Fruit fly (Drosophila melanogaster): ENCODE results near the gene Oatp33Ea.

The Oatp33Ea gene

dm6 chr2L:12460767-12461739 lies 15.3 kb upstream of the Oatp33Ea start (continued):
- TF ChIP-seq Bdp1 (GFP tag; optimal IDR thresholded peaks at IDR 0.05) (peak; percentile 14), stc (GFP tag; IDR thresholded peaks at IDR 0.05) (peak; percentile 68; the same call in 1 of the 2 replicates), Dref (GFP tag; IDR thresholded peaks at IDR 0.05) (no peak), CTCF (GFP tag; optimal IDR thresholded peaks at IDR 0.05) (no peak), lilli (GFP tag; optimal IDR thresholded peaks at IDR 0.05) (no peak), CG10431 (GFP tag; optimal IDR thresholded peaks at IDR 0.05) (peak; percentile 61), sqz (GFP tag; optimal IDR thresholded peaks at IDR 0.05) (peak; percentile 92), hbn (GFP tag; IDR thresholded peaks at IDR 0.05; ENCODE audit: partially characterized antibody) (peak; percentile 37; the same call in 1 of the 2 replicates), CG1529 (GFP tag; optimal IDR thresholded peaks at IDR 0.05) (peak; percentile 47), CG14014 (GFP tag; IDR thresholded peaks at IDR 0.05) (peak; percentile 63; the same call in 1 of the 2 replicates), her (GFP tag; optimal IDR thresholded peaks at IDR 0.05) (peak; percentile 3), ind (GFP tag; optimal IDR thresholded peaks at IDR 0.05) (no peak), emc (GFP tag; optimal IDR thresholded peaks at IDR 0.05) (no peak), pita (GFP tag; optimal IDR thresholded peaks at IDR 0.05) (no peak), CG8478 (optimal IDR thresholded peaks at IDR 0.05) (no peak), B-H2 (GFP tag; optimal IDR thresholded peaks at IDR 0.05) (peak; percentile 92), ssp (GFP tag; IDR thresholded peaks at IDR 0.05) (no peak), CG42726 (GFP tag; IDR thresholded peaks at IDR 0.05; ENCODE audit: partially characterized antibody) (peak; percentile 38; the same call in 1 of the 2 replicates), CG4360 (GFP tag; IDR thresholded peaks at IDR 0.05) (peak; percentile 32; the same call in 1 of the 2 replicates), br (optimal IDR thresholded peaks at IDR 0.05) (no peak), bbx (GFP tag; IDR thresholded peaks at IDR 0.05; ENCODE audit: partially characterized antibody) (peak; percentile 57; the same call in 1 of the 2 replicates), CG43689 (GFP tag; IDR thresholded peaks at IDR 0.05) (no peak), Aef1 (GFP tag; IDR thresholded peaks at IDR 0.05) (no peak), CG3407 (GFP tag; optimal IDR thresholded peaks at IDR 0.05) (peak; percentile 61), CG7357 (GFP tag; IDR thresholded peaks at IDR 0.05) (no peak), Ptx1 (GFP tag; IDR thresholded peaks at IDR 0.05) (no peak), ato (GFP tag; IDR thresholded peaks at IDR 0.05; ENCODE audit: partially characterized antibody) (peak; percentile 39; the same call in 1 of the 2 replicates), Fer3 (tag; optimal IDR thresholded peaks at IDR 0.05) (peak; percentile 74), CG11696 (GFP tag; IDR thresholded peaks at IDR 0.05) (0 out of 2 replicates have a peak, but pooled peaks have one; percentile 38), ase (GFP tag; IDR thresholded peaks at IDR 0.05) (no peak), sens (GFP tag) (peak; percentile 62), luna (GFP tag; optimal IDR thresholded peaks at IDR 0.05) (no peak), peb (GFP tag; IDR thresholded peaks at IDR 0.05) (no peak), CG9609 (GFP tag; optimal IDR thresholded peaks at IDR 0.05) (no peak), BtbVII (GFP tag; optimal IDR thresholded peaks at IDR 0.05) (peak; percentile 88), CG7372 (GFP tag; IDR thresholded peaks at IDR 0.05) (no peak), fd64A (GFP tag; optimal IDR thresholded peaks at IDR 0.05) (peak; percentile 72), Dad (GFP tag; optimal IDR thresholded peaks at IDR 0.05) (no peak), Atf-2 (GFP tag; optimal IDR thresholded peaks at IDR 0.05) (no peak), CG5953 (GFP tag; IDR thresholded peaks at IDR 0.05) (peak; percentile 74), CHES-1-like (GFP tag; optimal IDR thresholded peaks at IDR 0.05) (no peak), Tbp (GFP tag; optimal IDR thresholded peaks at IDR 0.05) (peak; percentile 60), CG16863 (GFP tag; optimal IDR thresholded peaks at IDR 0.05) (peak; percentile 10), fd3F (GFP tag; optimal IDR thresholded peaks at IDR 0.05) (peak; percentile 43), C15 (GFP tag; IDR thresholded peaks at IDR 0.05) (no peak), vnd (GFP tag; IDR thresholded peaks at IDR 0.05; ENCODE audit: partially characterized antibody) (no peak), nau (GFP tag; optimal IDR thresholded peaks at IDR 0.05) (peak; percentile 84), eve (GFP tag; optimal IDR thresholded peaks at IDR 0.05) (peak in 1 of 2 experiments; percentile 51), CG10959 (GFP tag; IDR thresholded peaks at IDR 0.05) (no peak), ac (GFP tag; optimal IDR thresholded peaks at IDR 0.05) (peak; percentile 72), CG4328 (GFP tag; optimal IDR thresholded peaks at IDR 0.05) (peak; percentile 83)
